Worm (Caenorhabditis elegans): ENCODE data around the gene sas-4.

sas-4 gene

ce11 chrIII:8280352-8280751, 38.0 kb downstream of the sas-4 start:
- TF ChIP-seq B0019.2 (GFP tag; conservative IDR thresholded peaks at IDR 0.05) = no peak
- TF ChIP-seq dpl-1 (GFP tag; optimal IDR thresholded peaks at IDR 0.05) = no peak
- TF ChIP-seq rcor-1 (GFP tag; IDR thresholded peaks at IDR 0.05) = no peak
- TF ChIP-seq cebp-2 (GFP tag; IDR thresholded peaks at IDR 0.05) = no peak
- no peak for TF ChIP-seq nhr-120 (GFP tag; IDR thresholded peaks at IDR 0.05)
- no peak for TF ChIP-seq mcd-1 (GFP tag; IDR thresholded peaks at IDR 0.05)
- TF ChIP-seq lin-35 (GFP tag; optimal IDR thresholded peaks at IDR 0.05) = no peak
- TF ChIP-seq ceh-27 (GFP tag; optimal IDR thresholded peaks at IDR 0.05) = no peak
- TF ChIP-seq akir-1 (GFP tag; optimal IDR thresholded peaks at IDR 0.05) = no peak
- TF ChIP-seq B0336.3 (GFP tag; IDR thresholded peaks at IDR 0.05) = no peak
- TF ChIP-seq sdz-38 (tag; optimal IDR thresholded peaks at IDR 0.05) = no peak

ce11 chrIII:8279567-8279966, 38.8 kb downstream of the sas-4 start:
- TF ChIP-seq bed-1 (GFP tag; IDR thresholded peaks at IDR 0.05) (no peak), mxl-1 (tag; optimal IDR thresholded peaks at IDR 0.05) (no peak), madf-6 (GFP tag; IDR thresholded peaks at IDR 0.05) (no peak), C17E4.6 (GFP tag; IDR thresholded peaks at IDR 0.05) (no peak), F10E7.11 (tag; optimal IDR thresholded peaks at IDR 0.05) (no peak), snpc-1.1 (tag; optimal IDR thresholded peaks at IDR 0.05; ENCODE audit: insufficient read depth) (no peak), B0336.3 (GFP tag; IDR thresholded peaks at IDR 0.05) (no peak), F23B12.7 (tag; optimal IDR thresholded peaks at IDR 0.05; ENCODE audit: insufficient read depth) (no peak), tbx-9 (tag; optimal IDR thresholded peaks at IDR 0.05; ENCODE audit: borderline replicate concordance) (no peak), ceh-100 (GFP tag; IDR thresholded peaks at IDR 0.05) (no peak), hmg-20 (GFP tag; IDR thresholded peaks at IDR 0.05) (no peak), nfya-2 (GFP tag; IDR thresholded peaks at IDR 0.05) (no peak)

DNA sequence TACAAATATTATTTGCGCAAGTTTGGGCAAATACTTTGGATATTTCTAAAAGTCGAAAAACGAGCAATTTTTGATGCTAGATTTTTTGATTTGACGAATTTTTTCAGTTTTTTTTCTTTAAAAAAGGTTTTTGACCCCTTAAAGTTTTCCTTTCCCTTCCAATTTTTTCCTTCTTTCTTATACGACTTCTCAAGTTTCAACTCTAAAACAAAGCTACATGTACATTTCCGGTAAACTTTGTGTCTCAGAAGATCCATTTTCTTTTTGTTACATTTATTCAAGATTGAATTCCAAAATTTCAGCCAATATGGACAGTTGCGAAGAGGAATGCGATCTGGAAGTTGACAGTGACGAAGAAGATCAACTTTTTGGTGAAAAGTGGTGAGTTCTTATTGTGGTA, 39.6 kb downstream of the sas-4 start, which contains the start of gene mig-10:
Gene mig-10, plus strand, starts transcription at position 301 of the 400 bp plus-strand sequence.
- TF ChIP-seq unc-130 (GFP tag; optimal IDR thresholded peaks at IDR 0.05) = no peak
- TF ChIP-seq ceh-40 (GFP tag; IDR thresholded peaks at IDR 0.05) = no peak
- no peak for TF ChIP-seq him-1 (tag; optimal IDR thresholded peaks at IDR 0.05)
- no peak for TF ChIP-seq Y67H2A.10 (GFP tag; conservative IDR thresholded peaks at IDR 0.05)

DNA sequence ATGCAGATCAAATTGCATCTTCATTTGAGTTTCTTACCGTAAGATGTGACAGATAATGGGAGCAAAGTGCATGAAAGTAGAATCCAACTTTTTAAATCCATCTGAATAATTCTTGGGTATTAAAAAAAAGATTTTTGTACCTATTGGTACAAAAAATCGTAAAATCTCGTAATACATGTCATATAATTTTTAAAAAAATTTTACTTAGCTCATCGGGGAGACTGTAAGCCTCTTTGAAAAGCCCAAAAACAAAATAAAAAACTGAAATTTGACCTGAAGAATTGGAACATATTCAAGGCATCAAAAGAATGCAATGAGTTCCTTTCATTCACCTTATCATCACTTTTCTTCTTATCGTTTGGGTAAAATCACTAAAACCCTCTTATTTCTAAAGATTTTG, 42.5 kb downstream of the sas-4 start, which contains the start of gene clec-160:
Gene clec-160, minus strand, starts transcription at position 101 of the 400 bp plus-strand sequence.
- no peak for TF ChIP-seq efl-1 (GFP tag; optimal IDR thresholded peaks at IDR 0.05)
- no peak for TF ChIP-seq gei-17 (GFP tag; optimal IDR thresholded peaks at IDR 0.05)
- no peak for TF ChIP-seq repo-1 (tag; optimal IDR thresholded peaks at IDR 0.05)
- no peak for TF ChIP-seq lin-40 (tag; optimal IDR thresholded peaks at IDR 0.05)
- no peak for TF ChIP-seq hlh-12 (tag; optimal IDR thresholded peaks at IDR 0.05)
- no peak for TF ChIP-seq hsf-1 (GFP tag; IDR thresholded peaks at IDR 0.05)
- no peak for TF ChIP-seq Y95B8A.8 (GFP tag; IDR thresholded peaks at IDR 0.05)
- TF ChIP-seq aptf-2 (GFP tag; conservative IDR thresholded peaks at IDR 0.05) = no peak
- TF ChIP-seq nhr-27 (tag; optimal IDR thresholded peaks at IDR 0.05) = no peak
- TF ChIP-seq nfyb-1 (GFP tag; IDR thresholded peaks at IDR 0.05) = no peak
- no peak for TF ChIP-seq Y53G8AR.9 (GFP tag; conservative IDR thresholded peaks at IDR 0.05)
- no peak for TF ChIP-seq dpl-1 (GFP tag; optimal IDR thresholded peaks at IDR 0.05)
- no peak for TF ChIP-seq him-1 (tag; optimal IDR thresholded peaks at IDR 0.05)
- TF ChIP-seq fkh-3 (tag; optimal IDR thresholded peaks at IDR 0.05) = no peak
- TF ChIP-seq zfh-2 (GFP tag; conservative IDR thresholded peaks at IDR 0.05) = no peak
- TF ChIP-seq aptf-3 (GFP tag; IDR thresholded peaks at IDR 0.05) = no peak
- no peak for TF ChIP-seq Y56A3A.18 (GFP tag; IDR thresholded peaks at IDR 0.05)
- TF ChIP-seq ceh-40 (GFP tag; IDR thresholded peaks at IDR 0.05) = no peak
- no peak for TF ChIP-seq pbrm-1 (GFP tag; IDR thresholded peaks at IDR 0.05)
- no peak for TF ChIP-seq bed-1 (GFP tag; IDR thresholded peaks at IDR 0.05)
